Worm (Caenorhabditis elegans): ENCODE measurements around the gene C12D5.4.

Gene C12D5.4

DNA sequence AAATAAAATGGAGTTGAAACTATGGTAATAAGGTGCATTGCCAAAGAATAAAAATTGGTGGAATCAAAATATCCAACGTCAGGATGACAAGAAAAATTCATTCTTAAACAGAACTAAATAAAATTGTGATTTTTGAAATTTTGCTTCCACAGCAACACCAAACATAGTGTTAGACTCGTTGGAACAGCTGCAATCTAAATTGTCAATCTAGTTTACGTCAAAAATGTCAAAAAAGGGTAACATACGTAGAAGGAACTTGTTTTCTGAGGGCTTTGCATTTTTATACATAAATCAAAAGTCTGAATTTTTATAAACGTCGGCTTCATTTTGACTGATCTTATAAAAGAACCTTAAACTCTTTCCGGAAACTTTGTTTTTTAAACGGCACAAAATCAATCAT is 18.8 kb upstream of the C12D5.4 start, which contains the start of gene srh-200:
Gene srh-200 (minus strand): TSS at position 101 of the 400 bp plus-strand sequence.
- no peak for TF ChIP-seq ceh-48 (tag; optimal IDR thresholded peaks at IDR 0.05)

DNA sequence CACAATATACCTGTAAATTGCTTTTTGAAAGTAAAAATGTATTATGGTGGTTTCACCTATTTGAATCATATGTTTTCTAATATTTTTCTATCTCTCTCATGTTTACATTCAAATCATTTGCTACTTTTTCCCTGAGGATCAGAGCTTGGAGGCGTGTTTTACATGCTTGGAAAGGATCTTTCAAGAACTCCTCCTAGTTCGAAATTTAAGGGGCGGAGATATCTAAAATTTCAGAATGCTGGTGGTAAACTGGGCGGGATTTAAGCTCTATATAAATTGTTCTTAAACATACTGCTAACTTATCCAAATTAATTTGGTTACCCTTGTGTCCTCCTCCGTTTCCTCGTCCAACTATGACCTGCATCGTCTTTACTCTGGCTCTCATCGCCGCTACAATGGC is 4.4 kb upstream of the C12D5.4 start, which contains the start of gene C12D5.5:
Gene C12D5.5 (plus strand): TSS at position 301 of the 400 bp plus-strand sequence.
- TF ChIP-seq lim-6 (tag; optimal IDR thresholded peaks at IDR 0.05): no peak
- TF ChIP-seq pag-3 (tag; optimal IDR thresholded peaks at IDR 0.05; ENCODE audit: borderline replicate concordance): no peak
- no peak for TF ChIP-seq fkh-10 (GFP tag; optimal IDR thresholded peaks at IDR 0.05)
- no peak for TF ChIP-seq ceh-2 (tag; optimal IDR thresholded peaks at IDR 0.05)
- no peak for TF ChIP-seq elt-2 (tag; optimal IDR thresholded peaks at IDR 0.05)
- no peak for TF ChIP-seq pha-2 (tag; optimal IDR thresholded peaks at IDR 0.05)
- no peak for TF ChIP-seq eyg-1 (tag; optimal IDR thresholded peaks at IDR 0.05)
- no peak for TF ChIP-seq unc-3 (GFP tag; conservative IDR thresholded peaks at IDR 0.05)
- no peak for TF ChIP-seq unc-3 (tag; optimal IDR thresholded peaks at IDR 0.05)
- TF ChIP-seq C38D4.7 (GFP tag; optimal IDR thresholded peaks at IDR 0.05): no peak
- no peak for TF ChIP-seq ceh-6 (GFP tag; optimal IDR thresholded peaks at IDR 0.05)
- TF ChIP-seq pat-9 (tag; optimal IDR thresholded peaks at IDR 0.05): no peak
- no peak for TF ChIP-seq pqm-1 (tag; optimal IDR thresholded peaks at IDR 0.05)
- TF ChIP-seq unc-55 (GFP tag; optimal IDR thresholded peaks at IDR 0.05): no peak
- no peak for TF ChIP-seq sox-2 (GFP tag; IDR thresholded peaks at IDR 0.05)
- no peak for TF ChIP-seq ceh-45 (GFP tag; IDR thresholded peaks at IDR 0.05)

DNA sequence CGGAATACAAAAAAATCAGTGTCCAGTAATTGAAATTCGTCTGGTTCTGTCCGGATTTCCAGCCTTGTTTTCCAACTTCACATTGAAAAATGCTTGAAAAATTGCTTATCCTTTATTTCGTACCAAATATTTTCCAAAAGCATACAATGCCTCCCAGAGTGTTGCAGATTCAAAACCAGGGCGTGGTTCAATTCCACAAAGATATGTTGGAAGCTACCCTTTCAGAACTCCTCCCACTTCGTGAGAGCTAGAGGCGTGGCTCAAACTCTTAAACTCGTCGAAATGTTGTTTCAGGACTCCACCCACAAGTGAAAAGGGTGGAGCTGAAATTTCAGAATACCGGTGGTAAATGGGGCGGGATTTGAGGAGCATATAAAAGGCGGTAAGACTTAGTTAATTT is 3.5 kb downstream of the C12D5.4 start, which contains the start of gene C12D5.3:
Gene C12D5.3 (plus strand): TSS at position 301 of the 400 bp plus-strand sequence.
- no peak for TF ChIP-seq hlh-8 (tag; optimal IDR thresholded peaks at IDR 0.05)

DNA sequence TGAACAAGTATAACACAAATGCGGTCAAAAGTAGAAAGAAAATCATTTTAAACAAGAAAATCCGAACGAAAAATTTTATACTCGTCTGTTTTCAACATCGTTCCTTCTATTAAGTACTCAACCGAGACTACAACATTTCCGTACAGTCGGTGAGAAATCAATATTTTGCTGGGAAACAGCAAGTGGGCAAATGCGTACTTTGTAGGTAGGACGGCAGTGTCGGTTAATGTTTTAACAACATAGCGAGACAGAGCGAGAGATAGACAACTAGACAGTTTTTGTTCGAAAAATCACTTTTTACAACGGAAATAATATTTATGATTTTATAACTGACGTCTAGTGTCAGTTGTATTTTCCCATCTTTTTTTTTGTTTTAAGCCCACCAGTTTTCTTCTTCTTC is 9.0 kb downstream of the C12D5.4 start, which contains the start of gene cyp-33A1:
Gene cyp-33A1 (minus strand): TSS at position 72 of the 400 bp plus-strand sequence.
- no peak for TF ChIP-seq ceh-31 (tag; optimal IDR thresholded peaks at IDR 0.05)
- TF ChIP-seq rnt-1 (tag; optimal IDR thresholded peaks at IDR 0.05): no peak
- TF ChIP-seq ahr-1 (tag; optimal IDR thresholded peaks at IDR 0.05): no peak
- no peak for TF ChIP-seq hlh-6 (tag; optimal IDR thresholded peaks at IDR 0.05)
- no peak for TF ChIP-seq C38D4.7 (GFP tag; optimal IDR thresholded peaks at IDR 0.05)
- TF ChIP-seq ceh-30 (tag; optimal IDR thresholded peaks at IDR 0.05): no peak

DNA sequence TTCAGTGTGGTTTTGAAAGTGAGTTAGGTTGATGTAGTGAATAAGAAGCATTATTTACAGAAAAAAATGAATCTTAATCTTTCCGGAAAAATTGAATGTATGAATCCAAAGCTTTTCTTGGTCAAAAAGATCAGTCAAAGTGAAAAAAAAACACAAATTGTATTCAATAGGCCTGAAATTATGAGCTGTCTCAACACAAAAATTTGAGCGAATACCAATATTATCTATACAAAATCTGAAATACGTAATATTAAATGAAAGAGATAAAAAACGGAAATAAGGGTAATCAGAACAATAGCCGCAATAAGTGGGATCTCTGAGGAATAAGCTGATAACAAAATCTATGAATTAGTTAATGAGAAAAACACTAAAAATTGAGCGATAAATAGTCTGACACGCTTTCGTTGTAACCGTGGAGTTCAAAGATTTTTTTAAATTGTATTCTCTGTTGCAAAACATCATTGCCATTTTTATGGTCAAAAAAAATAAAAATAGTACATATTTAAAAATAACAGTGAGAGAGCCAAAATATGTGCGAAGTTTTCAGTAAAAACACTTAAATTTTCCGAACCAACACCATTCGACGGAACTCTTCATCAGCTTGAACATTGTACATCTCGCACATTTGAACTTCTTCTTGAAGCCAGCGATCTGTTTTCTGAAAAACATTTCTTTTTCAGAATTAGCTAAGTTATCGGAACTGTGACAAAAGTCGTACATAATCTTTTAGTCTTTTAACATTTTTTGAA is 11.7 kb downstream of the C12D5.4 start, which contains the start of gene sre-11:
Gene sre-11 (minus strand): TSS at position 51 of the 749 bp plus-strand sequence.
- TF ChIP-seq ceh-48 (tag; optimal IDR thresholded peaks at IDR 0.05): no peak
- no peak for TF ChIP-seq hlh-6 (tag; optimal IDR thresholded peaks at IDR 0.05)
- TF ChIP-seq npax-4 (tag; optimal IDR thresholded peaks at IDR 0.05): no peak
- no peak for TF ChIP-seq unc-3 (GFP tag; conservative IDR thresholded peaks at IDR 0.05)
- TF ChIP-seq unc-3 (tag; optimal IDR thresholded peaks at IDR 0.05): no peak
- no peak for TF ChIP-seq hlh-8 (tag; optimal IDR thresholded peaks at IDR 0.05)
- TF ChIP-seq unc-42 (tag; optimal IDR thresholded peaks at IDR 0.05): no peak
- TF ChIP-seq che-1 (tag; optimal IDR thresholded peaks at IDR 0.05): no peak
- no peak for TF ChIP-seq sox-2 (GFP tag; IDR thresholded peaks at IDR 0.05)
- no peak for TF ChIP-seq nhr-232 (tag; optimal IDR thresholded peaks at IDR 0.05)
- TF ChIP-seq ceh-34 (tag; optimal IDR thresholded peaks at IDR 0.05): no peak
- TF ChIP-seq nhr-11 (tag; optimal IDR thresholded peaks at IDR 0.05): no peak

DNA sequence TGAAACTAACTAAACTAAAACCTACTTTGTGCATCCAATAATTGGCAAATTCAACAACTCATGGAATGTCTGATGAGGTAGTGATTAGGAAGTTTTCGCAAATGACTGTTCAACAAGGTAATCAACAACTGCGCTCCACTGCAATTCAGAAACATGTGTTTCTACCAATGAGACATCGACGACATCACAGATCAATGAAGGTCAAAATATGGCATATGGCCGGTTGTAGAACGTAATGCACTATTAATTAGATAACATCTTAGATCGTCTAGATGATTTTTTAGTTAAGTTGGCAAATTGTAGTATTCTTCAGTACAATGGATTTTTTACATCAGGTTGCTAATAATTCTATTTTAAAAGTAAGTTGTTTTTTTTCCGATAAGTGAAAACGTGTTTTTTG is 13.8 kb downstream of the C12D5.4 start, which contains the start of the genes nhr-94 and nhr-152:
Gene nhr-94 (minus strand): TSS at position 147 of the 400 bp plus-strand sequence.
Gene nhr-152 (plus strand): TSS at position 162 of the 400 bp plus-strand sequence.
- no peak for TF ChIP-seq ceh-6 (GFP tag; optimal IDR thresholded peaks at IDR 0.05)
- TF ChIP-seq elt-4 (tag; optimal IDR thresholded peaks at IDR 0.05): no peak
- no peak for TF ChIP-seq unc-55 (GFP tag; optimal IDR thresholded peaks at IDR 0.05)
- no peak for TF ChIP-seq ceh-30 (tag; optimal IDR thresholded peaks at IDR 0.05)
- no peak for TF ChIP-seq pqm-1 (tag; optimal IDR thresholded peaks at IDR 0.05)
- TF ChIP-seq tbx-2 (tag; optimal IDR thresholded peaks at IDR 0.05): no peak
- no peak for TF ChIP-seq sdc-2 (tag; optimal IDR thresholded peaks at IDR 0.05)
- TF ChIP-seq dve-1 (tag; optimal IDR thresholded peaks at IDR 0.05): no peak
- TF ChIP-seq dmd-4 (tag; optimal IDR thresholded peaks at IDR 0.05; ENCODE audit: borderline replicate concordance): no peak
- TF ChIP-seq mec-3 (tag; optimal IDR thresholded peaks at IDR 0.05; ENCODE audit: borderline replicate concordance): no peak
